Worm (Caenorhabditis elegans) whole organism, late embryonic: ENCODE measurements around the gene dhs-7.

Experiments
- ama-1 ChIP-seq: fragments of 150-350 bp; optimal IDR thresholded peaks from 2 replicates; lab custom pipeline; 2014
- ceh-24 ChIP-seq: sonication (generic microtip); optimal IDR thresholded peaks from 2 replicates; lab custom pipeline; 2016; ENCODE audit warnings: mild to moderate bottlenecking, missing genetic modification characterization, missing compliant biosample characterization
- fkh-10 ChIP-seq: fragments of 150-350 bp; optimal IDR thresholded peaks from 2 replicates; lab custom pipeline; 2014; ENCODE audit warnings: missing biosample characterization, missing genetic modification reagents, missing genetic modification characterization
- nfya-1 ChIP-seq: sonication (generic microtip); optimal IDR thresholded peaks from 2 replicates; lab custom pipeline; 2017; ENCODE audit warnings: missing genetic modification characterization, mild to moderate bottlenecking, missing compliant biosample characterization, antibody characterized with exemption, moderate library complexity
- tbx-2 ChIP-seq: sonication (generic microtip); optimal IDR thresholded peaks from 2 replicates; lab custom pipeline; 2016; ENCODE audit warnings: missing genetic modification characterization, missing compliant biosample characterization

- TF ChIP-seq tbx-2 (tag; lab: Kevin White, UChicago): peak; percentile 85
- TF ChIP-seq ceh-24: peak; percentile 74
- TF ChIP-seq nfya-1 (tag; lab: Kevin White, UChicago): peak; percentile 45
- no peak for TF ChIP-seq ama-1 (lab: Kevin White, UChicago)
- no peak for TF ChIP-seq fkh-10 (GFP tag; lab: Kevin White, UChicago)
Measured at ce11 chrII:7200051-7200599, 8.1 kb downstream of the dhs-7 start, which contains the start of gene pcrg-1.
